Fruit fly (Drosophila melanogaster): ENCODE results near the gene Pbp45.
A peak's percentile ranks its signal among the peaks of the same experiment; 100 is the strongest.

Pbp45 gene

dm6 chr3R:15827559-15827958, 11.8 kb downstream of the Pbp45 start:
- no peak for TF ChIP-seq Abd-B (GFP tag; optimal IDR thresholded peaks at IDR 0.05)
- TF ChIP-seq sv (GFP tag; optimal IDR thresholded peaks at IDR 0.05), result no peak
- TF ChIP-seq CrebA (GFP tag; optimal IDR thresholded peaks at IDR 0.05; ENCODE audit: borderline replicate concordance), result no peak
- peak; percentile 43 for TF ChIP-seq psq (GFP tag; optimal IDR thresholded peaks at IDR 0.05)
- TF ChIP-seq Hr83 (GFP tag; optimal IDR thresholded peaks at IDR 0.05; ENCODE audit: poor library complexity, severe bottlenecking), result no peak
- TF ChIP-seq Jra (GFP tag; optimal IDR thresholded peaks at IDR 0.05), result no peak
- no peak for TF ChIP-seq N (GFP tag; optimal IDR thresholded peaks at IDR 0.05)
- no peak for TF ChIP-seq Mio (GFP tag; optimal IDR thresholded peaks at IDR 0.05)
- TF ChIP-seq Rel (GFP tag; optimal IDR thresholded peaks at IDR 0.05), result no peak
- peak; percentile 46 for TF ChIP-seq Rel (tag; optimal IDR thresholded peaks at IDR 0.05)
- no peak for TF ChIP-seq woc (GFP tag; optimal IDR thresholded peaks at IDR 0.05)
- peak; percentile 84 for TF ChIP-seq HLH106 (tag; optimal IDR thresholded peaks at IDR 0.05)
- TF ChIP-seq Vsx2 (GFP tag; optimal IDR thresholded peaks at IDR 0.05; ENCODE audit: partially characterized antibody), result no peak
- TF ChIP-seq fru (GFP tag; optimal IDR thresholded peaks at IDR 0.05), result peak; percentile 58
- no peak for TF ChIP-seq tai (GFP tag; optimal IDR thresholded peaks at IDR 0.05)
- no peak for TF ChIP-seq Dfd (GFP tag; optimal IDR thresholded peaks at IDR 0.05)
- TF ChIP-seq foxo (GFP tag; optimal IDR thresholded peaks at IDR 0.05), result peak in 1 of 2 experiments; percentile 50
- no peak for TF ChIP-seq usp (GFP tag; optimal IDR thresholded peaks at IDR 0.05)
- no peak for TF ChIP-seq Dif (GFP tag; optimal IDR thresholded peaks at IDR 0.05; ENCODE audit: partially characterized antibody)
- TF ChIP-seq Myc (optimal IDR thresholded peaks at IDR 0.05), result no peak
- peak; percentile 57 for TF ChIP-seq OdsH (GFP tag; optimal IDR thresholded peaks at IDR 0.05)
- no peak for TF ChIP-seq dl (GFP tag; optimal IDR thresholded peaks at IDR 0.05; ENCODE audit: insufficient read depth in 1 of 2, partially characterized antibody in 2 of 2)
- peak; percentile 57 for TF ChIP-seq ey (GFP tag; optimal IDR thresholded peaks at IDR 0.05)
- TF ChIP-seq jim (GFP tag; optimal IDR thresholded peaks at IDR 0.05), result no peak
- TF ChIP-seq Hnf4 (GFP tag; optimal IDR thresholded peaks at IDR 0.05), result no peak
- no peak for TF ChIP-seq dsf (GFP tag; optimal IDR thresholded peaks at IDR 0.05; ENCODE audit: borderline replicate concordance)
- peak; percentile 48 for TF ChIP-seq h (GFP tag; optimal IDR thresholded peaks at IDR 0.05)
- peak; percentile 57 for TF ChIP-seq dmrt93B (GFP tag; optimal IDR thresholded peaks at IDR 0.05)
- peak; percentile 34 for TF ChIP-seq CG32264 (GFP tag; optimal IDR thresholded peaks at IDR 0.05)
- peak; percentile 56 for TF ChIP-seq CG9705 (GFP tag; optimal IDR thresholded peaks at IDR 0.05)
- no peak for TF ChIP-seq brk (GFP tag; optimal IDR thresholded peaks at IDR 0.05)
- no peak for TF ChIP-seq GATAd (GFP tag; optimal IDR thresholded peaks at IDR 0.05)
- TF ChIP-seq rgr (GFP tag; optimal IDR thresholded peaks at IDR 0.05), result peak; percentile 45
- TF ChIP-seq lola (GFP tag; optimal IDR thresholded peaks at IDR 0.05), result no peak
- peak; percentile 70 for TF ChIP-seq br (GFP tag; optimal IDR thresholded peaks at IDR 0.05)
- no peak for TF ChIP-seq sage (GFP tag; optimal IDR thresholded peaks at IDR 0.05)
- peak; percentile 77 for TF ChIP-seq Sp1 (GFP tag; optimal IDR thresholded peaks at IDR 0.05)
- TF ChIP-seq Hr78 (GFP tag; optimal IDR thresholded peaks at IDR 0.05), result no peak
- no peak for TF ChIP-seq pan (optimal IDR thresholded peaks at IDR 0.05)

dm6 chr3R:15825521-15825920, 13.8 kb downstream of the Pbp45 start, which contains the start of gene CG4576:
Gene CG4576, plus strand, starts transcription at chr3R:15825747.
- TF ChIP-seq h (GFP tag; optimal IDR thresholded peaks at IDR 0.05) (no peak), ey (GFP tag; optimal IDR thresholded peaks at IDR 0.05) (no peak), Hr83 (GFP tag; optimal IDR thresholded peaks at IDR 0.05; ENCODE audit: poor library complexity, severe bottlenecking) (no peak), Vsx2 (GFP tag; optimal IDR thresholded peaks at IDR 0.05; ENCODE audit: partially characterized antibody) (no peak), dmrt93B (GFP tag; optimal IDR thresholded peaks at IDR 0.05) (no peak), brk (GFP tag; optimal IDR thresholded peaks at IDR 0.05) (no peak), pan (optimal IDR thresholded peaks at IDR 0.05) (no peak), CG9705 (GFP tag; optimal IDR thresholded peaks at IDR 0.05) (no peak), fru (GFP tag; optimal IDR thresholded peaks at IDR 0.05) (no peak), dsf (GFP tag; optimal IDR thresholded peaks at IDR 0.05; ENCODE audit: borderline replicate concordance) (no peak), HLH106 (tag; optimal IDR thresholded peaks at IDR 0.05) (no peak), Myc (optimal IDR thresholded peaks at IDR 0.05) (no peak)

- TF ChIP-seq dsf (GFP tag; optimal IDR thresholded peaks at IDR 0.05; ENCODE audit: borderline replicate concordance) (no peak), fru (GFP tag; optimal IDR thresholded peaks at IDR 0.05) (peak; percentile 21), Jra (GFP tag; optimal IDR thresholded peaks at IDR 0.05) (no peak), Hnf4 (GFP tag; optimal IDR thresholded peaks at IDR 0.05) (peak; percentile 7), ey (GFP tag; optimal IDR thresholded peaks at IDR 0.05) (peak; percentile 7), OdsH (GFP tag; optimal IDR thresholded peaks at IDR 0.05) (no peak), h (GFP tag; optimal IDR thresholded peaks at IDR 0.05) (peak; percentile 48), foxo (GFP tag; optimal IDR thresholded peaks at IDR 0.05) (peak in 1 of 2 experiments; percentile 43)
Observed at dm6 chr3R:15816276-15816675, 23.0 kb downstream of the Pbp45 start.
